Worm (Caenorhabditis elegans) whole organism, L4/young adult: ENCODE data around the gene M176.16.
"Not testable (repeated sequence)": the region's sequence is repeated elsewhere in the genome, so short reads cannot be mapped to it uniquely, and the experiment has no call there.

ENCODE experiments used
- W03F9.2 ChIP-seq: fragments of 150-350 bp; optimal IDR thresholded peaks from 2 replicates; lab custom pipeline; 2014; ENCODE audit warnings: missing biosample characterization, missing genetic modification characterization
- dao-5 ChIP-seq: sonication (generic microtip); optimal IDR thresholded peaks from 2 replicates; lab custom pipeline; 2016; ENCODE audit warnings: missing genotype, missing genetic modification characterization, moderate library complexity, missing compliant biosample characterization
- him-1 ChIP-seq: sonication (generic microtip); optimal IDR thresholded peaks from 2 replicates; lab custom pipeline; 2016; ENCODE audit warnings: missing genotype, missing genetic modification reagents, missing genetic modification characterization, missing compliant biosample characterization

The M176.16 gene

DNA sequence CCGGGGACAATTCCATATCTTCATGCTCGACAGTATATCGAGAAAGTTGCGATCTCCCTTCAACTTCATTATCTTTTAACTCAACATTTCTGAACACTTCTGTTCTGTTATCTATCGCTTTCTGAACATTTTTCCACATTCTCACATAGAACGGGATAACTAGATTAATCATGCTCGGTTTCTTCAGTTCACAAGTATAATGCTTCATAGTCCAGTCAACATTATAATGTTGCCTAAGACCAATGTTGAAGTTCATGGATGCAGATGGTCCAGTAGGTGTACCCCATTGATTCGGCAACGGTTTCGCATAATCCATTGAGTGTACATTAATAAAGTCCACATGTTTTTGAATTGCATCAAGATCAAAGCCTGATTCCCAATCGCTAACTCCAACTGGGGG lies 20.5 kb downstream of the M176.16 start:
- TF ChIP-seq W03F9.2 (tag; lab: Kevin White, UChicago): no peak
- no peak for TF ChIP-seq him-1 (tag; lab: Kevin White, UChicago)
- no peak for TF ChIP-seq dao-5

DNA sequence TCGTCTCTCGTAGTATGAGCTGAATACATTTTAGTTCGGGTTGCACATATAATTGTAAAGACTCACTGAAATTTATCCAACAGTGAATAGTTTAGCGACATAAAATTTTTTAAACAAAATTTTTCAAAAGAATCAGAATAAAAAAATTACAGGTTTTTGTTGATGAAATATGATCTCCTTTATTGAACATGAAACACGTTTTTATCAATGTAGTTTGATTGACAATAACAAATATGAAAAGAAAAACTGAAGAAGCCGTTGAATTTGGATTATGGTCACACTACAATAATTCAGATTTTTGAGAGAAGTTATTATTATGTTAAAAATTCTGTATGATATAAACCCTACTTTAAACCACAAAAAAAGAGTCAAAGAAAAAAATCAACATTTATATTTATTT lies 21.7 kb downstream of the M176.16 start, which contains the start of gene chil-17:
Gene chil-17, minus strand, starts transcription at position 101 of the 400 bp plus-strand sequence.
- no peak for TF ChIP-seq dao-5
- no peak for TF ChIP-seq W03F9.2 (tag; lab: Kevin White, UChicago)
- TF ChIP-seq him-1 (tag; lab: Kevin White, UChicago): no peak

DNA sequence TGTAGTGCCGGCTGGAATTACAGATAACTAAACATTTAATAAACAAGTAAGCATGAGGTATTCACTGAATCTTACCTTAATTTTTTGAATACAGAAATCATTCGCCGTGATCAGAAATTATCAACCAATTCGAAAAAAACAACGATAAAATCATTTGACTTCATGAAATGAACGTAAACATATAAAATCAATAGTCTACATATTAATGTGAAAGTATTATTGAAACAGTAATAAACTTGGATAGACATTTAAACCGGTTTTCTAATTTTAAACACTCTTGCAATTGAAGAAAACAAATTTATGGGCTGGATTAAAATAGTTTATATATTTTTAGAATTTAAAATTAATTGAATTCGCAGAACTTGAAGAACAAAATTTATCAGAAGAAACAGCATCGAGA lies 23.5 kb downstream of the M176.16 start, which contains the start of gene chil-16:
Gene chil-16, minus strand, starts transcription at position 101 of the 400 bp plus-strand sequence.
- TF ChIP-seq him-1 (tag; lab: Kevin White, UChicago): no peak
- TF ChIP-seq dao-5: no peak
- TF ChIP-seq W03F9.2 (tag; lab: Kevin White, UChicago): no peak

DNA sequence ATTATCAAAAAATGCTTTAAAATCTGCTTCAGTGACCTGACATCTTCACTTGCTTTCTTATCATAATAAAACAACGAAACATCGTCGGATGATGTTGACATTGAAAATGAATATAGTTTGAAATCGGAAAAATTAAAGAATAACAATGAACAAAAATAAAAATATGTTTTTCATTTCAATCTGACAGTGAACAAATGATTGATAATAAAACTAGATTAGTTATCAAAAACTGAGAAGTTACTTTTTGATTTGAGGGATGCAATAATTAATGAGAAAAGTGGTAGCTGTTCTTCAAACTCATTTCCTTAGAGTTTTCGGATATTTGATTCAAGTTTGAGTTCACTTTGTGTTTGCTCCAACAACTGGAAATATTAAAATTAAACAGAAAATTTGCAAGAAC lies 25.2 kb downstream of the M176.16 start, which contains the start of gene chil-15:
Gene chil-15, minus strand, starts transcription at position 101 of the 400 bp plus-strand sequence.
- no peak for TF ChIP-seq him-1 (tag; lab: Kevin White, UChicago)

DNA sequence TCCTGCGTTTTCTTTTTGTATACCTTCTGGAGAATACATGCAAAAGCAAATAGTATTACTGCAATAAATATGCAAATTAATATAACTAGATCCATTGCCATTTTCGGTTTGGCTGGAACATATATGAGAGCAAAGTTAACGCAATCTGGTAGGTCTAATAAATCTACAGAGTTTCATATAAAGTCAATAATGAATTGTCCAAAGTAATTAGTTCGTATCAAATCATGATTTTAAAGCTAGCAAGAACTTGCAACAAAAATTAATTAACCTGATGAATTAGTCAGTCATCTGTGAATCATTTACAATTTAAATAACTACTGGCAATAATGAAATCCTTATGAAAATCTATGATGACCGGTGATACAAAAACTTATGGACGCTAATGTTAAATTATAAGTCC lies 27.1 kb downstream of the M176.16 start, which contains the start of gene R09D1.13:
Gene R09D1.13, minus strand, starts transcription at position 101 of the 400 bp plus-strand sequence.
- TF ChIP-seq W03F9.2 (tag; lab: Kevin White, UChicago) (no peak), him-1 (tag; lab: Kevin White, UChicago) (no peak), dao-5 (no peak)

DNA sequence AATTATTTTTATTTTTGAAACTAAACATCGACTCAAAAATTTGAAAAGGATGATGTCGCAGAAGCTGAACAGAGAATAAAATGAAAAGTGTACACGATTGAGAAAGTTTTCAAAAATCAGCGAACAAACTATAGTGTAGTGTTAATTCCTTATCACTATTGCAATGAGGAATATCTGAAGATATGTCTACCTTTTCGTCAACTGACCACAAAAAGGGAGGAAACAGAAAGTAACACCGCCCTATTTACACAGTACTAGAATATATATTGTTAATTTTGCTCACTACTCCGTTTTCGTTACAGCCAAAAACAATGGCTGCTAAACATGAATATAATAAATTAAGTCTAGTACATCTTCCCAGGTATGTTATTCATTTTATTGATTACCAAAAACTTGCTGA lies 29.6 kb downstream of the M176.16 start, which contains the start of gene chil-18:
Gene chil-18, plus strand, starts transcription at position 301 of the 400 bp plus-strand sequence.
- no peak for TF ChIP-seq dao-5
- TF ChIP-seq W03F9.2 (tag; lab: Kevin White, UChicago): no peak
- TF ChIP-seq him-1 (tag; lab: Kevin White, UChicago): no peak

DNA sequence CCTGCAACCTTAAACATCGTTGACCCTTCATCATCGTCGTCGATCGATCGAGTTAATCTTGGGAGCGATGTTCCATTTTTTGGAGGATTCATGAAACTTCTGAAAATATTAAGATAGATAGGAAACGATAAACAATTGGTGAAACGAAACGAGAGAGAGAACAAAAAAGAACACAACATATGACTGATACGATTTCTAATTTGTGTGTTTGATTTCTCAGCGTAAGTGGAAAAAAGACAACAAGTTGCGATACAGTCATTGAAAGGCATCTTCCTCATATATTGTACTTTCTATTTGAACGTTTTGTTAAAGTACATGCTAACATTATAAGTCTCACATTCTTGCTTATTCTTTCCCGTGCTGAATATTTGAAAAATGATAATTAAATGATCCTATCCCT lies 33.9 kb downstream of the M176.16 start, which contains the start of gene R09D1.12:
Gene R09D1.12, minus strand, starts transcription at position 101 of the 400 bp plus-strand sequence.
- TF ChIP-seq him-1 (tag; lab: Kevin White, UChicago); W03F9.2 (tag; lab: Kevin White, UChicago); dao-5: not testable (repeated sequence)

DNA sequence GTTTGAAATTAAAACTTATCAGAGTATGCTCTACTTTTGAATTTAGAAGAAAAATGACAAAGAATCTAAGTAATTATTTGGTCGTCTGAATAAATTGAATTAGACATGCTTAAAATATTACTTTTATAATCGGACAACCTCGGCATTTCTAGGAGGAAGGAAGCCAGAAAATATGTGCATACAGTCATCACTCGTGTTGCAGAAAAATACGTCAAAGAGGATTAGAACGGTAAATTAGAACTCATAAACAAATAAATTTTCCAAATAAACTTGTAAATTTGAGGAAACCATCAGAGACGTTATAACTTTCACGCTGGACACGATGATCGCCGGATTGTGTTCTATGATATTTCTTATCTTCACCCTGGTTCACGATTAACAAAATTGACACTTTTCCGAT lies 36.0 kb downstream of the M176.16 start, which contains the start of gene chil-19:
Gene chil-19, minus strand, starts transcription at position 101 of the 400 bp plus-strand sequence.
- TF ChIP-seq dao-5 (no peak), him-1 (tag; lab: Kevin White, UChicago) (no peak), W03F9.2 (tag; lab: Kevin White, UChicago) (no peak)

DNA sequence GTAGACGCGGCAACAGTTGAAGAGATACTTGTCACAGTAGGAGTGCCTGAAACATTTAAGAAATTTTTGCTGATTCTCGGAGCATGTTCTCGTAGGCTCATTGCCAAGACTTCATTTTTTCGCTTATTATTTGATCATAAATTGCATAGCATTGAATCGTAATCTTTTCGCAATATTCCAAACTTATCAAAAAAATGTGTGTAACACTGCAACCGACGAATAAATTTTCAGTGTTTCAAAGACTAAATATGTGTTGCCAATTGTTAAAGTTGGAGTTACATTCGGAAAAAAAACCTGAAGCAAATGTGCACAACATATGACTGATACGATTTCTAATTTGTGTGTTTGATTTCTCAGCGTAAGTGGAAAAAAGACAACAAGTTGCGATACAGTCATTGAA lies 41.1 kb downstream of the M176.16 start, which contains the start of gene R09D1.14:
Gene R09D1.14, minus strand, starts transcription at position 101 of the 400 bp plus-strand sequence.
- not testable (repeated sequence) for TF ChIP-seq him-1 (tag; lab: Kevin White, UChicago); W03F9.2 (tag; lab: Kevin White, UChicago); dao-5

DNA sequence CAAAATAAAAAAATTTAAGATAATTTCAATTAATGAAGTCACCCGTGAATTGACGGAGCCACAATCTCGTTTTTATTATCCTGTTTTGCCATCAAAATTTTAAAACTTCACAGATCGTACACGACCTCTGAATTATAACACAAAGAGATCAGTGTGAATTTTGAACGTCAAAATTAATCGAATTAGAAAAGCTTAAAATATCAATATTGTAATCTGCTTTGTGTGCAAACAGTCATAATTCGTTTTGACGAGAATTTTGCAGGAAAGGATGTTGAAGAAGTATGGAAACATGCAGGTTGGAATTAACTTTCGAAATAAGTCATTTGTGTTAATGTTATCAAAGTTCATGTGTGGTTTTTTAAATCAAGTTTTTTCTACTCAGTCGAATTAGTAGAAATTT lies 43.6 kb downstream of the M176.16 start, which contains the start of gene chil-21:
Gene chil-21, minus strand, starts transcription at position 101 of the 400 bp plus-strand sequence.
- TF ChIP-seq W03F9.2 (tag; lab: Kevin White, UChicago); him-1 (tag; lab: Kevin White, UChicago); dao-5: not testable (repeated sequence)

DNA sequence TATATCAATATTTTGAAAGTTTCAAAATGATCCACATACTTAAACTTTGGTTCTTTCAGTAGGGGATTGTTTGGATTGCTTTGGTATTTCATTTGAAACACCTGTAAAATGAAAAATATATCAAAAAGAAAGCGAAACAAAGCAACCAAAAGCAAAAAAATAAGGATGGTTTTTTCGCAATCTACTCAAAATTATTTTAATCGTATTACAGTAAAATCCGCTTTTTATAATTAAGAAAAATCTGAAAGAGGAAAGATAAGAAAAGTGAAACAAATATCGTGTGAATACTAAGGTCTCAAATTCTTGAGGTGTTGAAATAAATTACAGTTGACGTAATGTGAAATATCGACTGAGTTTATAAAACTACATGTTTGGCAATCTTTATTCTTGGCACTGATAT lies 47.8 kb downstream of the M176.16 start, which contains the start of gene chil-22:
Gene chil-22, minus strand, starts transcription at position 101 of the 400 bp plus-strand sequence.
- TF ChIP-seq dao-5 (no peak), W03F9.2 (tag; lab: Kevin White, UChicago) (no peak), him-1 (tag; lab: Kevin White, UChicago) (no peak)
